Worm (Caenorhabditis elegans) whole organism, young adult: ENCODE data around the gene W07G4.2.

Source experiments
- B0019.2 ChIP-seq: fragments of 200-800 bp; sonication (Bioruptor generic); conservative IDR thresholded peaks from 2 replicates; pipeline ENCODE4 v1.3.6; 2022; ENCODE audit warnings: missing genetic modification reagents, missing genetic modification characterization, missing compliant biosample characterization
- B0261.1 ChIP-seq: sonication (generic microtip); optimal IDR thresholded peaks from 2 replicates; lab custom pipeline; 2016; ENCODE audit warnings: mild to moderate bottlenecking, missing genetic modification characterization, moderate library complexity, missing compliant biosample characterization
- B0336.3 ChIP-seq: fragments of 200-800 bp; sonication (Bioruptor generic); IDR thresholded peaks from 2 replicates; pipeline ENCODE4 v1.3.6; 2022; ENCODE audit warnings: missing genetic modification characterization, missing compliant biosample characterization
- C17E4.6 ChIP-seq: fragments of 200-800 bp; sonication (Bioruptor generic); IDR thresholded peaks from 2 replicates; pipeline ENCODE4 v1.3.6; 2022; ENCODE audit warnings: missing genetic modification reagents, missing genetic modification characterization, missing compliant biosample characterization
- D2030.7 ChIP-seq: fragments of 200-800 bp; sonication (Bioruptor generic); IDR thresholded peaks from 2 replicates; pipeline ENCODE4 v1.3.6; 2022; ENCODE audit warnings: missing genetic modification reagents, missing genetic modification characterization, missing compliant biosample characterization
- F23B12.7 ChIP-seq: sonication (generic microtip); optimal IDR thresholded peaks from 2 replicates; lab custom pipeline; 2017; ENCODE audit warnings: missing genetic modification characterization, mild to moderate bottlenecking, missing compliant biosample characterization, antibody characterized with exemption, moderate library complexity; ENCODE audit not compliant: insufficient read depth
- F37B4.10 ChIP-seq: fragments of 200-800 bp; sonication (Bioruptor generic); IDR thresholded peaks from 2 replicates; pipeline ENCODE4 v1.3.6; 2022; ENCODE audit warnings: missing genetic modification characterization, missing compliant biosample characterization
- F49E8.2 ChIP-seq: sonication (generic microtip); optimal IDR thresholded peaks from 3 replicates; lab custom pipeline; 2017; ENCODE audit warnings: missing genetic modification characterization, mild to moderate bottlenecking, missing compliant biosample characterization, antibody characterized with exemption, moderate library complexity; ENCODE audit not compliant: insufficient read depth
- F52B5.7 ChIP-seq: sonication (generic microtip); optimal IDR thresholded peaks from 2 replicates; lab custom pipeline; 2016; ENCODE audit warnings: mild to moderate bottlenecking, missing genetic modification characterization, missing compliant biosample characterization
- F57C9.4 ChIP-seq: sonication (generic microtip); optimal IDR thresholded peaks from 2 replicates; lab custom pipeline; 2017; ENCODE audit warnings: mild to moderate bottlenecking, missing genetic modification characterization, missing compliant biosample characterization
- K12H6.12 ChIP-seq: fragments of 200-800 bp; sonication (Bioruptor generic); optimal IDR thresholded peaks from 2 replicates; lab custom pipeline; 2018; ENCODE audit warnings: mild to moderate bottlenecking, missing genetic modification characterization, missing compliant biosample characterization
- T26A5.8 ChIP-seq: sonication (generic microtip); optimal IDR thresholded peaks from 2 replicates; lab custom pipeline; 2016; ENCODE audit warnings: missing genetic modification characterization, missing compliant biosample characterization
- Y53G8AR.9 ChIP-seq: fragments of 200-800 bp; sonication (Bioruptor generic); conservative IDR thresholded peaks from 2 replicates; pipeline ENCODE4 v1.3.6; 2022; ENCODE audit warnings: missing genetic modification reagents, missing genetic modification characterization, missing compliant biosample characterization
- ZK185.1 ChIP-seq: sonication (generic microtip); optimal IDR thresholded peaks from 2 replicates; lab custom pipeline; 2016; ENCODE audit warnings: mild to moderate bottlenecking, missing genetic modification characterization, missing compliant biosample characterization; ENCODE audit not compliant: poor library complexity, severe bottlenecking
- akir-1 ChIP-seq: fragments of 200-800 bp; sonication (Bioruptor generic); optimal IDR thresholded peaks from 2 replicates; lab custom pipeline; 2018; ENCODE audit warnings: mild to moderate bottlenecking, missing genetic modification characterization, moderate library complexity, missing compliant biosample characterization
- ama-1 ChIP-seq, 3 experiments: fragments of 150-350 bp in 1 of 3; sonication (generic microtip) in 2 of 3; optimal IDR thresholded peaks; 2 replicates each; lab custom pipeline; 2014 to 2018; ENCODE audit warnings: missing biosample characterization in 2 of 3, missing genetic modification characterization in 2 of 3, missing genetic modification reagents in 2 of 3
- aptf-2 ChIP-seq: fragments of 200-800 bp; sonication (Bioruptor generic); conservative IDR thresholded peaks from 2 replicates; pipeline ENCODE4 v1.3.6; 2022; ENCODE audit warnings: missing genetic modification reagents, missing genetic modification characterization, missing compliant biosample characterization
- atf-7 ChIP-seq: sonication (generic microtip); optimal IDR thresholded peaks from 2 replicates; lab custom pipeline; 2017; ENCODE audit warnings: mild to moderate bottlenecking, missing genetic modification characterization, missing compliant biosample characterization
- attf-3 ChIP-seq: fragments of 200-800 bp; sonication (Bioruptor generic); conservative IDR thresholded peaks from 2 replicates; pipeline ENCODE4 v1.3.6; 2022; ENCODE audit warnings: missing genetic modification reagents, missing genetic modification characterization, missing compliant biosample characterization
- bed-2 ChIP-seq: fragments of 200-800 bp; sonication (Bioruptor generic); IDR thresholded peaks from 2 replicates; pipeline ENCODE4 v1.3.6; 2022; ENCODE audit warnings: missing genetic modification reagents, missing genetic modification characterization, missing compliant biosample characterization
- cebp-1 ChIP-seq, 2 experiments: fragments of 200-800 bp in 1 of 2; sonication (Bioruptor generic) in 1 of 2; sonication (generic microtip) in 1 of 2; IDR thresholded peaks in 1 of 2; optimal IDR thresholded peaks in 1 of 2; 2 replicates each; pipeline versions ENCODE4 v1.3.6 to Lab custom; 2017 to 2022; ENCODE audit warnings: missing compliant biosample characterization in 2 of 2, missing genetic modification characterization in 2 of 2, mild to moderate bottlenecking in 1 of 2, missing genetic modification reagents in 1 of 2, moderate library complexity in 1 of 2
- cebp-2 ChIP-seq: fragments of 200-800 bp; sonication (Bioruptor generic); IDR thresholded peaks from 2 replicates; pipeline ENCODE4 v1.3.6; 2022; ENCODE audit warnings: missing genetic modification characterization, missing compliant biosample characterization
- ceh-91 ChIP-seq: fragments of 200-800 bp; sonication (Bioruptor generic); IDR thresholded peaks from 2 replicates; pipeline ENCODE4 v1.3.6; 2022; ENCODE audit warnings: missing genetic modification reagents, missing genetic modification characterization, missing compliant biosample characterization
- chd-7 ChIP-seq: sonication (generic microtip); optimal IDR thresholded peaks from 2 replicates; lab custom pipeline; 2016; ENCODE audit warnings: mild to moderate bottlenecking, missing genetic modification characterization, moderate library complexity, missing compliant biosample characterization
- dpl-1 ChIP-seq: fragments of 150-350 bp; optimal IDR thresholded peaks from 2 replicates; lab custom pipeline; 2014; ENCODE audit warnings: missing biosample characterization, missing genetic modification reagents, missing genetic modification characterization
- egrh-3 ChIP-seq: fragments of 200-800 bp; sonication (Bioruptor generic); IDR thresholded peaks from 2 replicates; pipeline ENCODE4 v1.3.6; 2022; ENCODE audit warnings: missing genetic modification reagents, missing genetic modification characterization, missing compliant biosample characterization
- him-1 ChIP-seq: sonication (generic microtip); optimal IDR thresholded peaks from 2 replicates; lab custom pipeline; 2016; ENCODE audit warnings: missing genotype, missing genetic modification reagents, missing genetic modification characterization, missing compliant biosample characterization
- hlh-26 ChIP-seq: fragments of 200-800 bp; sonication (Bioruptor generic); conservative IDR thresholded peaks from 2 replicates; pipeline ENCODE4 v1.3.6; 2022; ENCODE audit warnings: missing genetic modification reagents, missing genetic modification characterization, missing compliant biosample characterization
- hmg-1.2 ChIP-seq: fragments of 200-800 bp; sonication (Bioruptor generic); IDR thresholded peaks from 2 replicates; pipeline ENCODE4 v1.3.6; 2022; ENCODE audit warnings: missing genetic modification reagents, missing genetic modification characterization, missing compliant biosample characterization
- lag-1 ChIP-seq: fragments of 200-800 bp; sonication (Bioruptor generic); IDR thresholded peaks from 2 replicates; pipeline ENCODE4 v1.3.6; 2022; ENCODE audit warnings: missing genetic modification reagents, missing genetic modification characterization, missing compliant biosample characterization
- let-607 ChIP-seq, 2 experiments: fragments of 200-800 bp in 1 of 2; sonication (Bioruptor generic) in 1 of 2; sonication (generic microtip) in 1 of 2; optimal IDR thresholded peaks; 2 replicates each; lab custom pipeline; 2016 to 2018; ENCODE audit warnings: mild to moderate bottlenecking in 2 of 2, missing compliant biosample characterization in 2 of 2, missing genetic modification characterization in 2 of 2, moderate library complexity in 2 of 2, missing genotype in 1 of 2
- lin-35 ChIP-seq, 3 experiments: fragments of 150-350 bp in 2 of 3; sonication (generic microtip) in 1 of 3; optimal IDR thresholded peaks; 2 replicates each; lab custom pipeline; 2014 to 2018; ENCODE audit warnings: missing biosample characterization in 3 of 3, missing genetic modification characterization in 3 of 3, missing genetic modification reagents in 3 of 3
- lin-40 ChIP-seq: sonication (generic microtip); optimal IDR thresholded peaks from 2 replicates; lab custom pipeline; 2016; ENCODE audit warnings: missing genetic modification characterization, mild to moderate bottlenecking, missing compliant biosample characterization, missing genotype, missing genetic modification reagents
- mel-28 ChIP-seq: sonication (generic microtip); optimal IDR thresholded peaks from 2 replicates; lab custom pipeline; 2016; ENCODE audit warnings: borderline replicate concordance, mild to moderate bottlenecking, missing genetic modification characterization, missing compliant biosample characterization
- mes-4 ChIP-seq: sonication (generic microtip); optimal IDR thresholded peaks from 2 replicates; lab custom pipeline; 2016; ENCODE audit warnings: missing genotype, missing genetic modification characterization, missing compliant biosample characterization
- nfyb-1 ChIP-seq: fragments of 200-800 bp; sonication (Bioruptor generic); IDR thresholded peaks from 2 replicates; pipeline ENCODE4 v1.3.6; 2022; ENCODE audit warnings: missing genetic modification reagents, missing genetic modification characterization, missing compliant biosample characterization
- pbrm-1 ChIP-seq: fragments of 200-800 bp; sonication (Bioruptor generic); IDR thresholded peaks from 2 replicates; pipeline ENCODE4 v1.3.6; 2022; ENCODE audit warnings: missing genetic modification reagents, missing genetic modification characterization, missing compliant biosample characterization
- rec-8 ChIP-seq, 2 experiments: sonication (generic microtip); optimal IDR thresholded peaks; 2 replicates each; lab custom pipeline; 2016; ENCODE audit warnings: mild to moderate bottlenecking in 2 of 2, missing genetic modification characterization in 2 of 2, missing genetic modification reagents in 2 of 2, missing genotype in 2 of 2, missing biosample characterization in 1 of 2, missing compliant biosample characterization in 1 of 2, moderate library complexity in 1 of 2
- repo-1 ChIP-seq: sonication (generic microtip); optimal IDR thresholded peaks from 2 replicates; lab custom pipeline; 2017; ENCODE audit warnings: mild to moderate bottlenecking, missing genetic modification characterization, missing compliant biosample characterization
- rpc-1 ChIP-seq, 2 experiments: fragments of 150-350 bp in 1 of 2; sonication (generic microtip) in 1 of 2; optimal IDR thresholded peaks; 2 replicates each; lab custom pipeline; 2014 to 2018; ENCODE audit warnings: missing biosample characterization in 1 of 2, missing genetic modification characterization in 1 of 2, missing genetic modification reagents in 1 of 2, missing genotype in 1 of 2
- snpc-1.1 ChIP-seq: sonication (generic microtip); optimal IDR thresholded peaks from 2 replicates; lab custom pipeline; 2017; ENCODE audit warnings: missing genetic modification characterization, mild to moderate bottlenecking, missing compliant biosample characterization, antibody characterized with exemption, moderate library complexity, missing genotype, missing genetic modification reagents; ENCODE audit not compliant: insufficient read depth
- unc-62 ChIP-seq: fragments of 150-350 bp; optimal IDR thresholded peaks from 2 replicates; lab custom pipeline; 2014; ENCODE audit warnings: missing biosample characterization, missing genetic modification reagents, missing genetic modification characterization
- zim-3 ChIP-seq: sonication (generic microtip); optimal IDR thresholded peaks from 2 replicates; lab custom pipeline; 2017; ENCODE audit warnings: mild to moderate bottlenecking, missing genetic modification characterization, moderate library complexity, missing compliant biosample characterization
- ztf-6 ChIP-seq: fragments of 200-800 bp; sonication (Bioruptor generic); IDR thresholded peaks from 2 replicates; pipeline ENCODE4 v1.3.6; 2022; ENCODE audit warnings: missing genetic modification reagents, missing genetic modification characterization, missing compliant biosample characterization

W07G4.2 gene

DNA sequence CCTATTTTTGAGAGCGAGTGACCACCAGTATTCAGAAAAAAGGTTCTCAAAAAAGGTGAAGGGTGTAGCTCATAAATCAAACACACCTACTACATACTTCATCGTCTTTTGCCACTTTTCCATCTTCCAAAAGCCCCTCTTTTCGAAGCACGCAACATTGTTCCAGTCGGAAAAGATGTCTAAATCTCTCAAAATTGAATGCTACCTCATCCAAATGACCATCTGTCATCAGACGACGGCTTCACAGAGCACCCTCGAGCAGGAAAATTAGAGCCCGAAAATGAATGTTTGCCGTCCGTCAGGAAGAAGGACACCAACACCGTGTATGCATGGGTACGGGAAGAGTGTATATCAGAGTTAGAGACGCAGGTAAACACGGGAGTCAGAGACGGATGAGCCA, 14.8 kb downstream of the W07G4.2 start:
- no peak for TF ChIP-seq F57C9.4

- TF ChIP-seq B0261.1 (no peak), snpc-1.1 (no peak), repo-1 (tag; lab: Kevin White, UChicago) (no peak), aptf-2 (GFP tag; lab: Robert Waterston, UW) (no peak), hlh-26 (no peak), bed-2 (GFP tag; lab: Robert Waterston, UW) (no peak), ZK185.1 (no peak), egrh-3 (no peak), F49E8.2 (no peak), let-607 (tag; optimal IDR thresholded peaks at IDR 0.05; lab: Kevin White, UChicago) (no peak), F37B4.10 (no peak), mes-4 (no peak), ceh-91 (GFP tag; lab: Robert Waterston, UW) (no peak), C17E4.6 (GFP tag; lab: Robert Waterston, UW) (no peak), attf-3 (GFP tag; lab: Robert Waterston, UW) (no peak), Y53G8AR.9 (GFP tag; lab: Robert Waterston, UW) (no peak), rec-8 (tag; optimal IDR thresholded peaks at IDR 0.05; lab: Kevin White, UChicago) (no peak), zim-3 (no peak), dpl-1 (GFP tag; lab: Kevin White, UChicago) (no peak)
Measured at ce11 chrV:13020638-13021037, 15.7 kb downstream of the W07G4.2 start.

DNA sequence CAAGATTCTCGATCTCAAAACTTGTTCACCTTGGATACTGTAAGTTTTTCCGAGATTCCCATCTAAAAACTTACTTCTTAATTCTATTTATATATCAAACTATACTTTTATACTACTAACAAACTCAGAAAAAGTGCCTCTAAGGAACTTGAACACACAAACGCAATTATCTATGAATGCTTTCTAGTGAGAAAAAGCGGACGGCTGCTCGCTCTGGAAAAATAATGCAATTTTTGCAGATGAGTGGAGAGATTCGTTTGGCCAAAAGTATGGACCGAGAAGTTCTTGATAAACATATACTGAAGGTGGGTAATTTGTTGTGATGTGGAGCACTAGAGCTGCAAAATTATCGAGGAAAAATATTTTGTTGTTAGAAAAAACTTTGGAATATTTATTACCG, 16.4 kb downstream of the W07G4.2 start:
- TF ChIP-seq unc-62 (GFP tag; lab: Kevin White, UChicago), result no peak
- TF ChIP-seq cebp-1 (GFP tag; IDR thresholded peaks at IDR 0.05; lab: Robert Waterston, UW), result no peak
- no peak for TF ChIP-seq cebp-1 (tag; optimal IDR thresholded peaks at IDR 0.05; lab: Kevin White, UChicago)
- no peak for TF ChIP-seq chd-7
- no peak for TF ChIP-seq hlh-26
- no peak for TF ChIP-seq F23B12.7
- TF ChIP-seq nfyb-1 (GFP tag; lab: Robert Waterston, UW), result no peak
- TF ChIP-seq pbrm-1 (GFP tag; lab: Robert Waterston, UW), result no peak
- no peak for TF ChIP-seq ztf-6 (GFP tag; lab: Robert Waterston, UW)
- TF ChIP-seq akir-1 (GFP tag; lab: Kevin White, UChicago), result no peak
- no peak for TF ChIP-seq rpc-1 (optimal IDR thresholded peaks at IDR 0.05; lab: Kevin White, UChicago)
- TF ChIP-seq rpc-1 (tag; optimal IDR thresholded peaks at IDR 0.05; lab: Kevin White, UChicago), result no peak
- TF ChIP-seq T26A5.8 (tag; lab: Kevin White, UChicago), result no peak
- TF ChIP-seq let-607 (tag; optimal IDR thresholded peaks at IDR 0.05; lab: Kevin White, UChicago), result no peak
- TF ChIP-seq him-1 (tag; lab: Kevin White, UChicago), result no peak
- TF ChIP-seq D2030.7 (GFP tag; lab: Robert Waterston, UW), result no peak

ce11 chrV:13018761-13019160, 17.6 kb downstream of the W07G4.2 start, which contains the start of gene fmi-1:
fmi-1 (plus strand) TSS chrV:13019061.
- TF ChIP-seq hmg-1.2 (GFP tag; lab: Robert Waterston, UW) (no peak), lag-1 (GFP tag; lab: Robert Waterston, UW) (no peak), lin-35 (GFP tag; optimal IDR thresholded peaks at IDR 0.05; lab: Kevin White, UChicago) (no peak), nfyb-1 (GFP tag; lab: Robert Waterston, UW) (no peak), F52B5.7 (tag; lab: Kevin White, UChicago) (no peak), atf-7 (tag; lab: Kevin White, UChicago) (no peak), ama-1 (optimal IDR thresholded peaks at IDR 0.05; lab: Kevin White, UChicago) (no peak), ama-1 (GFP tag; optimal IDR thresholded peaks at IDR 0.05; lab: Kevin White, UChicago) (no peak), ceh-91 (GFP tag; lab: Robert Waterston, UW) (no peak), lin-40 (tag; lab: Kevin White, UChicago) (no peak), F49E8.2 (no peak), cebp-2 (GFP tag; lab: Robert Waterston, UW) (no peak), B0336.3 (no peak), mel-28 (tag; lab: Kevin White, UChicago) (no peak), K12H6.12 (no peak), B0019.2 (no peak), mes-4 (no peak)
